Fruit fly (Drosophila melanogaster): ENCODE measurements around the gene CycH.

DNA sequence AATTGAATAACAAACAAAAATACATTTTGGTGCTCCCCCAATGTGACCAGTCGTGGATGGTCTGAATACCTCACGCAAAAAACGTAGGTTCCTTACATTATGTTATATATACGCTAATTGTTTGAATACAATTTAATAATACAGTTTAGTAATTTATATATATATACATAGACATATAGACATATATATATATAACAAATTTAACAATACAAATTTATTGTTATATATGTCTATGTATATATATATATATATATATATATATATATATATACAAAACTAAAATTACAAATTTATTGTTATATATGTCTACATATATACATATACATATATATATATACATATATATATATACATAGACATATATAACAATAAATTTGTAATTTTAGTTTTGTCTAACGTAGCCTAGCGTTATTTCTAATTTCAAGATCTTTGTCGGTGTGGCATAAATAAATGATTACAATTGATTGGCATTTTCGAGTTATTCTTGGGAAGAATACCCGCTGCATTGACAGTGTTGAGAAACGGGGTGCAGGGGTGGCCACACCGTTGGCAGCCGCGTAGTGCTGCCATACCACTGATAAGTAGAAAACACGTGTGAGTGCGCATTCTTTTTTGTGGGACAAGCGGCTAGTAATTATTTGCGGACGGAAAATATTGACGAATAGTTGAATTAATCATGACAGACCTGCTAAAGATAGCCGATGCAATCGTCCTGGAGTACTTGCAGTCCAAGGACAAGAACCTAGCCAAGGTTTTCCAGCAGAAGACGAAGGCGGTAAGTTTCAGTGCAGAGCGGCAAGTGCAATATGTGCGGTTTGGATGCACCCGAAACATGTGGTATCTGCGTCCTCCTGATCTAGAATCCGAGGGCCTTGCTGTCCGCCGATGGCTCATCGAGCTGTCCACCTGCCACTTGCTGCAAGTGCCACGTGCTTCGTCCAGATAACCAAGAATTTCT, 10.7 kb downstream of the CycH start, which contains the start of the genes CG7148 and Nopp140:
- TF ChIP-seq CG18262 (tag; optimal IDR thresholded peaks at IDR 0.05), result peak; percentile 60
- peak; percentile 42; the same call in 1 of the 3 replicates for TF ChIP-seq Optix (GFP tag; IDR thresholded peaks at IDR 0.05)
- peak; percentile 50; the same call in 1 of the 2 replicates for TF ChIP-seq Awh (GFP tag; IDR thresholded peaks at IDR 0.05)
- peak; percentile 66 for TF ChIP-seq Meics (GFP tag; optimal IDR thresholded peaks at IDR 0.05)

Measured in whole organism, embryonic.